Worm (Caenorhabditis elegans) whole organism, young adult: ENCODE measurements around the gene D1086.9.

ENCODE experiments used
- B0019.2 ChIP-seq: fragments of 200-800 bp; sonication (Bioruptor generic); conservative IDR thresholded peaks from 2 replicates; pipeline ENCODE4 v1.3.6; 2022; ENCODE audit warnings: missing genetic modification reagents, missing genetic modification characterization, missing compliant biosample characterization
- D2030.7 ChIP-seq: fragments of 200-800 bp; sonication (Bioruptor generic); IDR thresholded peaks from 2 replicates; pipeline ENCODE4 v1.3.6; 2022; ENCODE audit warnings: missing genetic modification reagents, missing genetic modification characterization, missing compliant biosample characterization
- F37B4.10 ChIP-seq: fragments of 200-800 bp; sonication (Bioruptor generic); IDR thresholded peaks from 2 replicates; pipeline ENCODE4 v1.3.6; 2022; ENCODE audit warnings: missing genetic modification characterization, missing compliant biosample characterization
- F55B11.4 ChIP-seq: sonication (generic microtip); optimal IDR thresholded peaks from 2 replicates; lab custom pipeline; 2016; ENCODE audit warnings: missing compliant biosample characterization, missing genetic modification characterization, borderline replicate concordance; ENCODE audit not compliant: insufficient read depth
- F57C9.4 ChIP-seq: sonication (generic microtip); optimal IDR thresholded peaks from 2 replicates; lab custom pipeline; 2017; ENCODE audit warnings: mild to moderate bottlenecking, missing genetic modification characterization, missing compliant biosample characterization
- T26A5.8 ChIP-seq: sonication (generic microtip); optimal IDR thresholded peaks from 2 replicates; lab custom pipeline; 2016; ENCODE audit warnings: missing genetic modification characterization, missing compliant biosample characterization
- Y53F4B.3 ChIP-seq: fragments of 200-800 bp; sonication (Bioruptor generic); IDR thresholded peaks from 2 replicates; pipeline ENCODE4 v1.3.6; 2022; ENCODE audit warnings: missing genetic modification reagents, missing genetic modification characterization, missing compliant biosample characterization
- Y53G8AR.9 ChIP-seq: fragments of 200-800 bp; sonication (Bioruptor generic); conservative IDR thresholded peaks from 2 replicates; pipeline ENCODE4 v1.3.6; 2022; ENCODE audit warnings: missing genetic modification reagents, missing genetic modification characterization, missing compliant biosample characterization
- Y67H2A.10 ChIP-seq: fragments of 200-800 bp; sonication (Bioruptor generic); conservative IDR thresholded peaks from 2 replicates; pipeline ENCODE4 v1.3.6; 2022; ENCODE audit warnings: missing genetic modification reagents, missing genetic modification characterization, missing compliant biosample characterization
- Y79H2A.3 ChIP-seq: fragments of 200-800 bp; sonication (Bioruptor generic); conservative IDR thresholded peaks from 2 replicates; pipeline ENCODE4 v1.3.6; 2022; ENCODE audit warnings: missing genetic modification reagents, missing genetic modification characterization, missing compliant biosample characterization
- atf-7 ChIP-seq: sonication (generic microtip); optimal IDR thresholded peaks from 2 replicates; lab custom pipeline; 2017; ENCODE audit warnings: mild to moderate bottlenecking, missing genetic modification characterization, missing compliant biosample characterization
- ccch-3 ChIP-seq: fragments of 200-800 bp; sonication (Bioruptor generic); optimal IDR thresholded peaks from 2 replicates; lab custom pipeline; 2018; ENCODE audit warnings: mild to moderate bottlenecking, missing genetic modification characterization, missing compliant biosample characterization
- ceh-27 ChIP-seq: fragments of 200-800 bp; sonication (Bioruptor generic); optimal IDR thresholded peaks from 2 replicates; lab custom pipeline; 2018; ENCODE audit warnings: mild to moderate bottlenecking, missing genetic modification characterization, moderate library complexity, missing compliant biosample characterization
- dpl-1 ChIP-seq: fragments of 150-350 bp; optimal IDR thresholded peaks from 2 replicates; lab custom pipeline; 2014; ENCODE audit warnings: missing biosample characterization, missing genetic modification reagents, missing genetic modification characterization
- ets-4 ChIP-seq: fragments of 200-800 bp; sonication (Bioruptor generic); optimal IDR thresholded peaks from 2 replicates; lab custom pipeline; 2018; ENCODE audit warnings: mild to moderate bottlenecking, missing genetic modification characterization, missing compliant biosample characterization
- hlh-12 ChIP-seq: sonication (generic microtip); optimal IDR thresholded peaks from 2 replicates; lab custom pipeline; 2016; ENCODE audit warnings: missing genetic modification characterization, missing compliant biosample characterization
- hmg-1.2 ChIP-seq: fragments of 200-800 bp; sonication (Bioruptor generic); IDR thresholded peaks from 2 replicates; pipeline ENCODE4 v1.3.6; 2022; ENCODE audit warnings: missing genetic modification reagents, missing genetic modification characterization, missing compliant biosample characterization
- hmg-20 ChIP-seq: fragments of 200-800 bp; sonication (Bioruptor generic); IDR thresholded peaks from 2 replicates; pipeline ENCODE4 v1.3.6; 2022; ENCODE audit warnings: missing genetic modification reagents, missing genetic modification characterization, missing compliant biosample characterization
- lag-1 ChIP-seq: fragments of 200-800 bp; sonication (Bioruptor generic); IDR thresholded peaks from 2 replicates; pipeline ENCODE4 v1.3.6; 2022; ENCODE audit warnings: missing genetic modification reagents, missing genetic modification characterization, missing compliant biosample characterization
- let-526 ChIP-seq: fragments of 200-800 bp; sonication (Bioruptor generic); IDR thresholded peaks from 2 replicates; pipeline ENCODE4 v1.3.6; 2022; ENCODE audit warnings: missing genetic modification reagents, missing genetic modification characterization, missing compliant biosample characterization
- lin-26 ChIP-seq: fragments of 200-800 bp; sonication (Bioruptor generic); IDR thresholded peaks from 2 replicates; pipeline ENCODE4 v1.3.6; 2022; ENCODE audit warnings: missing genetic modification reagents, missing genetic modification characterization, missing compliant biosample characterization
- lin-54 ChIP-seq: fragments of 200-800 bp; sonication (Bioruptor generic); optimal IDR thresholded peaks from 2 replicates; lab custom pipeline; 2018; ENCODE audit warnings: mild to moderate bottlenecking, missing genetic modification characterization, missing compliant biosample characterization
- lsl-1 ChIP-seq: fragments of 200-800 bp; sonication (Bioruptor generic); optimal IDR thresholded peaks from 2 replicates; lab custom pipeline; 2018; ENCODE audit warnings: mild to moderate bottlenecking, missing genetic modification characterization, moderate library complexity, missing compliant biosample characterization
- mcd-1 ChIP-seq: fragments of 200-800 bp; sonication (Bioruptor generic); IDR thresholded peaks from 2 replicates; pipeline ENCODE4 v1.3.6; 2022; ENCODE audit warnings: missing genetic modification reagents, missing genetic modification characterization, missing compliant biosample characterization
- mes-4 ChIP-seq: sonication (generic microtip); optimal IDR thresholded peaks from 2 replicates; lab custom pipeline; 2016; ENCODE audit warnings: missing genotype, missing genetic modification characterization, missing compliant biosample characterization
- nhr-80 ChIP-seq: sonication (generic microtip); optimal IDR thresholded peaks from 2 replicates; lab custom pipeline; 2016; ENCODE audit warnings: missing genetic modification characterization, missing compliant biosample characterization
- nhr-90 ChIP-seq: sonication (generic microtip); optimal IDR thresholded peaks from 2 replicates; lab custom pipeline; 2016; ENCODE audit warnings: missing genotype, mild to moderate bottlenecking, missing genetic modification characterization, missing compliant biosample characterization
- pbrm-1 ChIP-seq: fragments of 200-800 bp; sonication (Bioruptor generic); IDR thresholded peaks from 2 replicates; pipeline ENCODE4 v1.3.6; 2022; ENCODE audit warnings: missing genetic modification reagents, missing genetic modification characterization, missing compliant biosample characterization
- pha-4 ChIP-seq: fragments of 150-350 bp; sonication (generic microtip); optimal IDR thresholded peaks from 2 replicates; lab custom pipeline; 2014; ENCODE audit warnings: missing biosample characterization, missing genetic modification reagents, missing genetic modification characterization
- repo-1 ChIP-seq: sonication (generic microtip); optimal IDR thresholded peaks from 2 replicates; lab custom pipeline; 2017; ENCODE audit warnings: mild to moderate bottlenecking, missing genetic modification characterization, missing compliant biosample characterization
- rpc-1 ChIP-seq, 2 experiments: fragments of 150-350 bp in 1 of 2; sonication (generic microtip) in 1 of 2; optimal IDR thresholded peaks; 2 replicates each; lab custom pipeline; 2014 to 2018; ENCODE audit warnings: missing biosample characterization in 1 of 2, missing genetic modification characterization in 1 of 2, missing genetic modification reagents in 1 of 2, missing genotype in 1 of 2
- sea-2 ChIP-seq: fragments of 200-800 bp; sonication (Bioruptor generic); IDR thresholded peaks from 2 replicates; pipeline ENCODE4 v1.3.6; 2022; ENCODE audit warnings: missing genetic modification characterization, missing compliant biosample characterization
- snpc-1.3 ChIP-seq: sonication (generic microtip); optimal IDR thresholded peaks from 2 replicates; lab custom pipeline; 2017; ENCODE audit warnings: missing genetic modification characterization, mild to moderate bottlenecking, missing compliant biosample characterization, antibody characterized with exemption, moderate library complexity, missing genotype, missing genetic modification reagents; ENCODE audit not compliant: insufficient read depth
- somi-1 ChIP-seq: fragments of 200-800 bp; sonication (Bioruptor generic); optimal IDR thresholded peaks from 2 replicates; lab custom pipeline; 2018; ENCODE audit warnings: mild to moderate bottlenecking, missing genetic modification characterization, missing compliant biosample characterization
- sptf-2 ChIP-seq: fragments of 200-800 bp; sonication (Bioruptor generic); optimal IDR thresholded peaks from 2 replicates; lab custom pipeline; 2018; ENCODE audit warnings: mild to moderate bottlenecking, missing genetic modification characterization, missing compliant biosample characterization
- tbx-9 ChIP-seq: sonication (generic microtip); optimal IDR thresholded peaks from 2 replicates; lab custom pipeline; 2016; ENCODE audit warnings: borderline replicate concordance, missing genetic modification characterization, inconsistent platforms, missing compliant biosample characterization
- unc-130 ChIP-seq: sonication (generic microtip); optimal IDR thresholded peaks from 2 replicates; lab custom pipeline; 2016; ENCODE audit warnings: missing genetic modification reagents, missing genetic modification characterization, missing compliant biosample characterization
- zfh-2 ChIP-seq: fragments of 200-800 bp; sonication (Bioruptor generic); conservative IDR thresholded peaks from 2 replicates; pipeline ENCODE4 v1.3.6; 2022; ENCODE audit warnings: missing genetic modification reagents, missing genetic modification characterization, missing compliant biosample characterization
- zim-3 ChIP-seq: sonication (generic microtip); optimal IDR thresholded peaks from 2 replicates; lab custom pipeline; 2017; ENCODE audit warnings: mild to moderate bottlenecking, missing genetic modification characterization, moderate library complexity, missing compliant biosample characterization

Gene D1086.9

ce11 chrV:14128858-14129257 lies 24.8 kb downstream of the D1086.9 start:
- TF ChIP-seq zim-3 (tag; lab: Kevin White, UChicago): no peak

ce11 chrV:14130226-14130625 lies 26.2 kb downstream of the D1086.9 start:
- TF ChIP-seq lsl-1 (GFP tag; lab: Kevin White, UChicago): no peak
- no peak for TF ChIP-seq T26A5.8 (tag; lab: Kevin White, UChicago)
- TF ChIP-seq somi-1 (GFP tag; lab: Kevin White, UChicago): no peak
- no peak for TF ChIP-seq Y53F4B.3
- TF ChIP-seq Y53G8AR.9 (GFP tag; lab: Robert Waterston, UW): no peak
- no peak for TF ChIP-seq F37B4.10 (GFP tag; lab: Robert Waterston, UW)
- no peak for TF ChIP-seq D2030.7 (GFP tag; lab: Robert Waterston, UW)
- TF ChIP-seq pbrm-1 (GFP tag; lab: Robert Waterston, UW): no peak
- TF ChIP-seq lag-1 (GFP tag; lab: Robert Waterston, UW): no peak
- TF ChIP-seq atf-7 (tag; lab: Kevin White, UChicago): no peak
- TF ChIP-seq Y67H2A.10 (GFP tag; lab: Robert Waterston, UW): no peak

- TF ChIP-seq rpc-1 (optimal IDR thresholded peaks at IDR 0.05; lab: Kevin White, UChicago) (no peak), rpc-1 (tag; optimal IDR thresholded peaks at IDR 0.05; lab: Kevin White, UChicago) (no peak), nhr-90 (tag; lab: Kevin White, UChicago) (no peak), let-526 (no peak), lin-26 (GFP tag; lab: Robert Waterston, UW) (no peak), pha-4 (tag; lab: Kevin White, UChicago) (no peak), lin-54 (GFP tag; lab: Kevin White, UChicago) (peak; percentile 65), mes-4 (tag; lab: Kevin White, UChicago) (no peak), dpl-1 (GFP tag; lab: Kevin White, UChicago) (peak; percentile 4), hmg-1.2 (GFP tag; lab: Robert Waterston, UW) (0 out of 2 replicates have a peak, but pooled peaks have one; percentile 17), unc-130 (no peak), lsl-1 (GFP tag; lab: Kevin White, UChicago) (peak; percentile 17), ccch-3 (GFP tag; lab: Kevin White, UChicago) (no peak)
Measured at ce11 chrV:14133002-14133763, 29.1 kb downstream of the D1086.9 start.

ce11 chrV:14134757-14135441 lies 30.8 kb downstream of the D1086.9 start:
- TF ChIP-seq B0019.2: no peak
- peak; percentile 39 for TF ChIP-seq nhr-80
- TF ChIP-seq, all 124 proteins: peak for 1

ce11 chrV:14136152-14136551 lies 32.1 kb downstream of the D1086.9 start:
- 0 out of 2 replicates have a peak, but pooled peaks have one; percentile 5 for TF ChIP-seq zfh-2 (GFP tag; lab: Robert Waterston, UW)
- TF ChIP-seq sea-2 (GFP tag; lab: Robert Waterston, UW): no peak
- TF ChIP-seq D2030.7 (GFP tag; lab: Robert Waterston, UW): no peak
- no peak for TF ChIP-seq hmg-20 (GFP tag; lab: Robert Waterston, UW)
- no peak for TF ChIP-seq hlh-12 (tag; lab: Kevin White, UChicago)
- TF ChIP-seq sptf-2 (GFP tag; lab: Kevin White, UChicago): no peak
- no peak for TF ChIP-seq F57C9.4 (tag; lab: Kevin White, UChicago)
- no peak for TF ChIP-seq repo-1
- no peak for TF ChIP-seq tbx-9 (tag; lab: Kevin White, UChicago)
- peak; percentile 89 for TF ChIP-seq hmg-1.2 (GFP tag; lab: Robert Waterston, UW)
- peak; percentile 71 for TF ChIP-seq ceh-27 (GFP tag; lab: Kevin White, UChicago)
- TF ChIP-seq Y79H2A.3 (GFP tag; lab: Robert Waterston, UW): no peak
- TF ChIP-seq Y67H2A.10 (GFP tag; lab: Robert Waterston, UW): no peak
- TF ChIP-seq snpc-1.3: no peak
- TF ChIP-seq F55B11.4: no peak
- no peak for TF ChIP-seq T26A5.8 (tag; lab: Kevin White, UChicago)
- peak; percentile 36; the same call in 1 of the 2 replicates for TF ChIP-seq mcd-1 (GFP tag; lab: Robert Waterston, UW)
- TF ChIP-seq nhr-80: peak; percentile 58
- TF ChIP-seq ets-4: no peak
